Fruit fly (Drosophila melanogaster) whole organism, prepupa: ENCODE results near the gene Scgbeta.
A peak's percentile ranks its signal among the peaks of the same experiment; 100 is the strongest.

Experiments
- CG10631 ChIP-seq: fragments of 200-800 bp; sonication (Bioruptor generic); optimal IDR thresholded peaks from 2 replicates; lab custom pipeline; 2016; ENCODE audit warnings: missing biosample characterization, missing genetic modification characterization
- CG11902 ChIP-seq: fragments of 200-800 bp; sonication (Bioruptor generic); optimal IDR thresholded peaks from 3 replicates; lab custom pipeline; 2016; ENCODE audit warnings: missing biosample characterization, missing genetic modification characterization
- CG15336 ChIP-seq: fragments of 200-800 bp; sonication (Bioruptor generic); IDR thresholded peaks from 2 replicates; pipeline ENCODE4 v1.3.6; 2022; ENCODE audit warnings: missing biosample characterization, missing genetic modification characterization
- CG1621 ChIP-seq: fragments of 200-800 bp; sonication (Bioruptor generic); optimal IDR thresholded peaks from 3 replicates; lab custom pipeline; 2018; ENCODE audit warnings: missing biosample characterization, mild to moderate bottlenecking, missing genetic modification characterization
- CG16779 ChIP-seq: fragments of 200-800 bp; sonication (Bioruptor generic); optimal IDR thresholded peaks from 3 replicates; lab custom pipeline; 2017; ENCODE audit warnings: missing biosample characterization, mild to moderate bottlenecking, missing genetic modification characterization
- CG3032 ChIP-seq: fragments of 200-800 bp; optimal IDR thresholded peaks from 2 replicates; lab custom pipeline; 2019; ENCODE audit warnings: missing biosample characterization, mild to moderate bottlenecking, missing genetic modification characterization, moderate library complexity
- CG31627 ChIP-seq: fragments of 200-800 bp; sonication (Bioruptor generic); optimal IDR thresholded peaks from 3 replicates; lab custom pipeline; 2016; ENCODE audit warnings: missing biosample characterization, missing genetic modification characterization
- CG32006 ChIP-seq: fragments of 200-800 bp; sonication (Bioruptor generic); optimal IDR thresholded peaks from 3 replicates; lab custom pipeline; 2017; ENCODE audit warnings: missing biosample characterization, mild to moderate bottlenecking, missing genetic modification characterization
- CG34406 ChIP-seq: fragments of 200-800 bp; sonication (Bioruptor generic); optimal IDR thresholded peaks from 3 replicates; lab custom pipeline; 2016; ENCODE audit warnings: missing biosample characterization, missing genetic modification characterization
- CG3919 ChIP-seq: fragments of 200-800 bp; sonication (Bioruptor generic); optimal IDR thresholded peaks from 3 replicates; lab custom pipeline; 2016; ENCODE audit warnings: missing biosample characterization, missing genetic modification characterization
- CG6163 ChIP-seq: fragments of 200-800 bp; sonication (Bioruptor generic); IDR thresholded peaks from 3 replicates; pipeline ENCODE4 v1.3.6; 2022; ENCODE audit warnings: missing biosample characterization, missing genetic modification characterization
- CG6276 ChIP-seq: fragments of 200-800 bp; sonication (Bioruptor generic); optimal IDR thresholded peaks from 2 replicates; lab custom pipeline; 2017; ENCODE audit warnings: missing biosample characterization, mild to moderate bottlenecking, missing genetic modification characterization
- CG6792 ChIP-seq: fragments of 200-800 bp; sonication (Bioruptor generic); optimal IDR thresholded peaks from 3 replicates; lab custom pipeline; 2016; ENCODE audit warnings: missing biosample characterization, missing genetic modification characterization
- CG6808 ChIP-seq: fragments of 200-800 bp; sonication (Bioruptor generic); optimal IDR thresholded peaks from 3 replicates; lab custom pipeline; 2017; ENCODE audit warnings: missing biosample characterization, missing genetic modification characterization, mild to moderate bottlenecking, moderate library complexity, missing genetic modification reagents
- CG6854 ChIP-seq: fragments of 200-800 bp; sonication (Bioruptor generic); optimal IDR thresholded peaks from 2 replicates; lab custom pipeline; 2017; ENCODE audit warnings: missing biosample characterization, mild to moderate bottlenecking, missing genetic modification characterization
- CG7368 ChIP-seq: fragments of 200-800 bp; sonication (Bioruptor generic); optimal IDR thresholded peaks from 3 replicates; lab custom pipeline; 2016; ENCODE audit warnings: missing biosample characterization, missing genetic modification characterization
- CG8119 ChIP-seq: fragments of 200-800 bp; sonication (Bioruptor generic); IDR thresholded peaks from 3 replicates; pipeline ENCODE4 v1.3.6; 2022; ENCODE audit warnings: missing biosample characterization, missing genetic modification characterization
- CG8319 ChIP-seq: fragments of 200-800 bp; sonication (Bioruptor generic); optimal IDR thresholded peaks from 3 replicates; lab custom pipeline; 2016; ENCODE audit warnings: missing biosample characterization, missing genetic modification characterization
- CG8632 ChIP-seq: fragments of 200-800 bp; sonication (Bioruptor generic); optimal IDR thresholded peaks from 3 replicates; lab custom pipeline; 2016; ENCODE audit warnings: missing biosample characterization, missing genetic modification characterization
- CG9139 ChIP-seq: fragments of 200-800 bp; sonication (Bioruptor generic); optimal IDR thresholded peaks from 3 replicates; lab custom pipeline; 2017; ENCODE audit warnings: missing biosample characterization, mild to moderate bottlenecking, missing genetic modification characterization
- Eip78C ChIP-seq: fragments of 200-800 bp; sonication (Bioruptor generic); peaks from one replicate; lab custom pipeline; 2016; ENCODE audit warnings: missing biosample characterization, missing genetic modification characterization
- Eip93F ChIP-seq: fragments of 200-800 bp; sonication (Bioruptor generic); optimal IDR thresholded peaks from 2 replicates; lab custom pipeline; 2016; ENCODE audit warnings: missing biosample characterization, mild to moderate bottlenecking, missing genetic modification characterization
- Gug ChIP-seq: fragments of 200-800 bp; sonication (Bioruptor generic); IDR thresholded peaks from 2 replicates; pipeline ENCODE4 v1.3.6; 2022; ENCODE audit warnings: missing biosample characterization, missing genetic modification characterization
- Hr38 ChIP-seq: sonication (Bioruptor generic); optimal IDR thresholded peaks from 2 replicates; lab custom pipeline; 2016; ENCODE audit warnings: missing biosample characterization, missing genetic modification characterization
- Hr4 ChIP-seq: fragments of 200-800 bp; sonication (Bioruptor generic); optimal IDR thresholded peaks from 3 replicates; lab custom pipeline; 2016; ENCODE audit warnings: missing biosample characterization, missing genetic modification characterization
- Lpt ChIP-seq: fragments of 200-800 bp; sonication (Bioruptor generic); optimal IDR thresholded peaks from 3 replicates; lab custom pipeline; 2016; ENCODE audit warnings: missing biosample characterization, missing genetic modification characterization
- Met ChIP-seq: fragments of 200-800 bp; sonication (Bioruptor generic); optimal IDR thresholded peaks from 3 replicates; lab custom pipeline; 2016; ENCODE audit warnings: missing biosample characterization, missing genetic modification characterization
- OdsH ChIP-seq: fragments of 200-800 bp; sonication (Bioruptor generic); optimal IDR thresholded peaks from 3 replicates; lab custom pipeline; 2016; ENCODE audit warnings: missing biosample characterization, missing genetic modification characterization
- Sox102F ChIP-seq: fragments of 200-800 bp; sonication (Bioruptor generic); optimal IDR thresholded peaks from 2 replicates; lab custom pipeline; 2016; ENCODE audit warnings: missing biosample characterization, mild to moderate bottlenecking, missing genetic modification characterization
- Sox14 ChIP-seq: fragments of 200-800 bp; sonication (Bioruptor generic); optimal IDR thresholded peaks from 3 replicates; lab custom pipeline; 2016; ENCODE audit warnings: missing biosample characterization, missing genetic modification characterization
- Sox15 ChIP-seq: fragments of 200-800 bp; sonication (Bioruptor generic); optimal IDR thresholded peaks from 3 replicates; lab custom pipeline; 2016; ENCODE audit warnings: missing biosample characterization, missing genetic modification characterization
- acj6 ChIP-seq: fragments of 200-800 bp; sonication (Bioruptor generic); optimal IDR thresholded peaks from 3 replicates; lab custom pipeline; 2016; ENCODE audit warnings: missing biosample characterization, missing genetic modification characterization
- dac ChIP-seq: fragments of 200-800 bp; sonication (Bioruptor generic); optimal IDR thresholded peaks from 2 replicates; lab custom pipeline; 2017; ENCODE audit warnings: missing biosample characterization, mild to moderate bottlenecking, missing genetic modification characterization
- dsx ChIP-seq: fragments of 200-800 bp; optimal IDR thresholded peaks from 3 replicates; lab custom pipeline; 2019; ENCODE audit warnings: missing biosample characterization, mild to moderate bottlenecking, missing genetic modification characterization, moderate library complexity; ENCODE audit not compliant: poor library complexity, severe bottlenecking
- eg ChIP-seq: fragments of 200-800 bp; sonication (Bioruptor generic); IDR thresholded peaks from 3 replicates; pipeline ENCODE4 v1.3.6; 2022; ENCODE audit warnings: missing biosample characterization, missing genetic modification characterization
- esn ChIP-seq: fragments of 200-800 bp; sonication (Bioruptor generic); optimal IDR thresholded peaks from 2 replicates; lab custom pipeline; 2016; ENCODE audit warnings: missing biosample characterization, mild to moderate bottlenecking, missing genetic modification characterization, moderate library complexity
- fd59A ChIP-seq: fragments of 200-800 bp; sonication (Bioruptor generic); optimal IDR thresholded peaks from 2 replicates; lab custom pipeline; 2017; ENCODE audit warnings: missing biosample characterization, mild to moderate bottlenecking, missing genetic modification characterization, missing genetic modification reagents
- fkh ChIP-seq: fragments of 200-800 bp; sonication (Bioruptor generic); optimal IDR thresholded peaks from 3 replicates; lab custom pipeline; 2017; ENCODE audit warnings: missing biosample characterization, mild to moderate bottlenecking, missing genetic modification characterization, moderate library complexity
- lz ChIP-seq: fragments of 200-800 bp; sonication (Bioruptor generic); optimal IDR thresholded peaks from 3 replicates; lab custom pipeline; 2016; ENCODE audit warnings: missing biosample characterization, missing genetic modification characterization
- net ChIP-seq: fragments of 200-800 bp; sonication (Bioruptor generic); optimal IDR thresholded peaks from 3 replicates; lab custom pipeline; 2016; ENCODE audit warnings: missing biosample characterization, missing genetic modification characterization
- pdm3 ChIP-seq: fragments of 200-800 bp; sonication (Bioruptor generic); optimal IDR thresholded peaks from 3 replicates; lab custom pipeline; 2016; ENCODE audit warnings: missing biosample characterization, missing genetic modification characterization
- salr ChIP-seq, 2 experiments: fragments of 200-800 bp; sonication (Bioruptor generic); optimal IDR thresholded peaks; 3 replicates each; lab custom pipeline; 2016 to 2018; ENCODE audit warnings: missing biosample characterization in 2 of 2, missing genetic modification characterization in 2 of 2, mild to moderate bottlenecking in 1 of 2
- ss ChIP-seq, 2 experiments: fragments of 200-800 bp; sonication (Bioruptor generic); optimal IDR thresholded peaks; 2 replicates in 1 of 2; 3 replicates in 1 of 2; lab custom pipeline; 2017 to 2018; ENCODE audit warnings: mild to moderate bottlenecking in 2 of 2, missing biosample characterization in 2 of 2, missing genetic modification characterization in 2 of 2, moderate library complexity in 1 of 2
- svp ChIP-seq: fragments of 200-800 bp; sonication (Bioruptor generic); peaks from one replicate; lab custom pipeline; 2016; ENCODE audit warnings: missing biosample characterization, missing genetic modification characterization
- topi ChIP-seq: fragments of 200-800 bp; sonication (Bioruptor generic); optimal IDR thresholded peaks from 3 replicates; lab custom pipeline; 2016; ENCODE audit warnings: missing biosample characterization, missing genetic modification characterization
- vri ChIP-seq: fragments of 200-800 bp; sonication (Bioruptor generic); optimal IDR thresholded peaks from 3 replicates; lab custom pipeline; 2016; ENCODE audit warnings: missing biosample characterization, mild to moderate bottlenecking, missing genetic modification characterization

Scgbeta gene

dm6 chr3R:12443769-12444168, 21.5 kb upstream of the Scgbeta start:
- TF ChIP-seq Gug (GFP tag; lab: Robert Waterston, UW) (no peak), CG6276 (GFP tag; lab: Kevin White, UChicago) (no peak), ss (GFP tag; optimal IDR thresholded peaks at IDR 0.05; lab: Kevin White, UChicago) (no peak), esn (GFP tag; lab: Kevin White, UChicago) (no peak), vri (GFP tag; lab: Kevin White, UChicago) (no peak), CG10631 (GFP tag; lab: Kevin White, UChicago) (no peak), CG11902 (GFP tag; lab: Kevin White, UChicago) (no peak), CG6808 (GFP tag; lab: Kevin White, UChicago) (no peak), CG16779 (no peak)
- TF ChIP-seq, all 60 proteins: peak for 0

DNA sequence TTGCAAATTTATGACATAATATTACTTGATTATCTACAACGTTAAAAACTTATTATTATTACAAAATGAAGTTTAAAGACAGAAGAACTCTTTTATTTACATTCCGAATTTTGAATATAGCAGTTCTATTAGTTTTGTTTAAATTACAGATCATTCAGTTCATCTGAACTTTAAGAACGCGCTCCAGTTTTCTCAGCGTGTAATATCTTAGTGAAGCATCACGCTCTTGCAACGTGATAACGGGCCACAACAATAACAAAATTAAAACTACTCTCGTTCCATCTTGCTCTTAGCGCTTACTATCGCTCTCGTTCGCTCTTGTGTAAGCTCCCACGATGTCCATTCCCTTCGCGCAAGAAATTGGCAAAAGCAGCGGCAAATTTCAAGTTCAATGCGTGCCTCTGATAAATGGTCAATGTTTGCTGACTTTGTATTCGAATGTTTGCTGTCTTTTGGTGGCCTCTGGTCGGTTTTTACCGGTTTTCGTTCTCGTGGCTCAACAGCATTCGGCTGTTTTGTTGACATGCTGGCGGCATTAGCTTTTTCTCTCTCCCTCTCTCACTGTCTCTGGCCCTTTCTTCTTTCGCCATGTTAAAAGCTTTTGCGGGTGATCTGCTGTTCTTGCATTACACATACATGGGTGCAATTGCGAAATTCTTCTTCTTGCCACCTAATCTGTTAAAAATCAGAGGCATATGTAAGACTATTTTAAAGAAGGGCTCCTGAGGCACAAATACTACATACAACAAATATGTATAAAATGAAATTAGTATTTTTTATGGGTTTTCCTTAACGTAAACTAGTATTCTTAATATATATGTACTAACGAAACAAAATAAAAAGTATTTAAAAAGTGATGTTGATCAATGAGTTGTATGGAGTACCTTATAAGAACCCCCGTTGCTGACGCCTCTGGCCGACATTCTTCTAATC, 20.6 kb upstream of the Scgbeta start:
- TF ChIP-seq CG3032 (peak; percentile 29), CG6854 (GFP tag; lab: Kevin White, UChicago) (peak; percentile 42), ss (GFP tag; optimal IDR thresholded peaks at IDR 0.05; lab: Kevin White, UChicago) (peak; percentile 11 to 41), CG1621 (no peak), Hr4 (GFP tag; lab: Kevin White, UChicago) (peak; percentile 67), CG31627 (GFP tag; lab: Kevin White, UChicago) (peak; percentile 27), Lpt (GFP tag; lab: Kevin White, UChicago) (peak; percentile 33), lz (GFP tag; lab: Kevin White, UChicago) (peak; percentile 45), net (GFP tag; lab: Kevin White, UChicago) (peak; percentile 48), CG6163 (GFP tag; lab: Robert Waterston, UW) (peak; percentile 63; the same call in 2 of the 3 replicates), CG34406 (GFP tag; lab: Kevin White, UChicago) (peak; percentile 42), Hr38 (GFP tag; lab: Kevin White, UChicago) (no peak), Eip78C (GFP tag; lab: Kevin White, UChicago) (peak; percentile 94), vri (GFP tag; lab: Kevin White, UChicago) (peak; percentile 64), topi (GFP tag; lab: Kevin White, UChicago) (peak; percentile 50), CG9139 (GFP tag; lab: Kevin White, UChicago) (no peak), Sox15 (GFP tag; lab: Kevin White, UChicago) (no peak), fkh (GFP tag; lab: Kevin White, UChicago) (peak; percentile 68), CG8319 (GFP tag; lab: Kevin White, UChicago) (no peak), svp (GFP tag; lab: Kevin White, UChicago) (peak; percentile 67), Eip93F (GFP tag; lab: Kevin White, UChicago) (no peak), eg (GFP tag; lab: Robert Waterston, UW) (peak; percentile 60; the same call in 1 of the 3 replicates), CG15336 (GFP tag; lab: Robert Waterston, UW) (peak; percentile 68), salr (GFP tag; optimal IDR thresholded peaks at IDR 0.05; lab: Kevin White, UChicago) (peak in 1 of 2 experiments; percentile 57), dsx (GFP tag; lab: Kevin White, UChicago) (peak; percentile 88), acj6 (GFP tag; lab: Kevin White, UChicago) (peak; percentile 35), CG3919 (peak; percentile 56), CG32006 (GFP tag; lab: Kevin White, UChicago) (peak; percentile 65), CG6792 (peak; percentile 19), Gug (GFP tag; lab: Robert Waterston, UW) (peak; percentile 47; the same call in 1 of the 2 replicates), dac (GFP tag; lab: Kevin White, UChicago) (peak; percentile 12), pdm3 (GFP tag; lab: Kevin White, UChicago) (peak; percentile 70), Sox102F (GFP tag; lab: Kevin White, UChicago) (peak; percentile 31), fd59A (no peak), CG6808 (GFP tag; lab: Kevin White, UChicago) (peak; percentile 41), CG7368 (GFP tag; lab: Kevin White, UChicago) (peak; percentile 21), CG6276 (GFP tag; lab: Kevin White, UChicago) (peak; percentile 65), CG8632 (no peak), CG11902 (GFP tag; lab: Kevin White, UChicago) (no peak), CG8119 (GFP tag; lab: Robert Waterston, UW) (peak; percentile 39; the same call in 2 of the 3 replicates), OdsH (GFP tag; lab: Kevin White, UChicago) (peak; percentile 54), Met (GFP tag; lab: Kevin White, UChicago) (peak; percentile 63), Sox14 (GFP tag; lab: Kevin White, UChicago) (peak; percentile 39)
